Worm (Caenorhabditis elegans) whole organism, late embryonic: Measurements from ENCODE around the gene F57H12.5.

ENCODE experiments used
- T23F11.4 ChIP-seq: fragments of 200-800 bp; sonication (Bioruptor generic); optimal IDR thresholded peaks from 2 replicates; lab custom pipeline; 2018; ENCODE audit warnings: mild to moderate bottlenecking, missing genetic modification characterization, missing compliant biosample characterization
- ahr-1 ChIP-seq: sonication (generic microtip); optimal IDR thresholded peaks from 2 replicates; lab custom pipeline; 2016; ENCODE audit warnings: missing genetic modification characterization, missing compliant biosample characterization
- ceh-22 ChIP-seq: sonication (generic microtip); optimal IDR thresholded peaks from 2 replicates; lab custom pipeline; 2017; ENCODE audit warnings: missing biosample characterization, missing genetic modification characterization
- ceh-30 ChIP-seq: fragments of 150-350 bp; optimal IDR thresholded peaks from 2 replicates; lab custom pipeline; 2014; ENCODE audit warnings: missing biosample characterization, missing genetic modification characterization
- ceh-45 ChIP-seq: fragments of 200-800 bp; sonication (Bioruptor generic); IDR thresholded peaks from 2 replicates; pipeline ENCODE4 v1.3.6; 2022; ENCODE audit warnings: missing genetic modification reagents, missing genetic modification characterization, missing compliant biosample characterization
- eyg-1 ChIP-seq: sonication (generic microtip); optimal IDR thresholded peaks from 2 replicates; lab custom pipeline; 2016; ENCODE audit warnings: missing genotype, missing genetic modification characterization, missing compliant biosample characterization
- nhr-11 ChIP-seq: fragments of 150-350 bp; optimal IDR thresholded peaks from 2 replicates; lab custom pipeline; 2014; ENCODE audit warnings: missing biosample characterization, missing genetic modification characterization
- pqm-1 ChIP-seq: sonication (generic microtip); optimal IDR thresholded peaks from 2 replicates; lab custom pipeline; 2016; ENCODE audit warnings: missing genetic modification characterization, missing compliant biosample characterization
- pros-1 ChIP-seq: fragments of 150-350 bp; optimal IDR thresholded peaks from 2 replicates; lab custom pipeline; 2014; ENCODE audit warnings: missing biosample characterization, missing genetic modification reagents, missing genetic modification characterization
- tbx-2 ChIP-seq: sonication (generic microtip); optimal IDR thresholded peaks from 2 replicates; lab custom pipeline; 2016; ENCODE audit warnings: missing genetic modification characterization, missing compliant biosample characterization
- unc-86 ChIP-seq: sonication (generic microtip); optimal IDR thresholded peaks from 2 replicates; lab custom pipeline; 2016; ENCODE audit warnings: missing genetic modification characterization, missing compliant biosample characterization
- zip-5 ChIP-seq: sonication (generic microtip); optimal IDR thresholded peaks from 2 replicates; lab custom pipeline; 2016; ENCODE audit warnings: missing genetic modification characterization, missing compliant biosample characterization

ce11 chrIV:7979588-7979987 lies 12.5 kb downstream of the F57H12.5 start, which contains the start of gene unc-24:
- TF ChIP-seq ceh-30 (tag; lab: Kevin White, UChicago) (no peak), pros-1 (tag; lab: Kevin White, UChicago) (no peak), nhr-11 (tag; lab: Kevin White, UChicago) (no peak), zip-5 (tag; lab: Kevin White, UChicago) (no peak), pqm-1 (tag; lab: Kevin White, UChicago) (no peak), unc-86 (no peak), T23F11.4 (GFP tag; lab: Kevin White, UChicago) (no peak), tbx-2 (no peak), eyg-1 (tag; lab: Kevin White, UChicago) (no peak), ceh-22 (tag; lab: Kevin White, UChicago) (no peak), ceh-45 (no peak), ahr-1 (tag; lab: Kevin White, UChicago) (no peak)
